Worm (Caenorhabditis elegans): ENCODE data around the gene sox-4.
A peak's percentile ranks its signal among the peaks of the same experiment; 100 is the strongest.

sox-4 gene

DNA sequence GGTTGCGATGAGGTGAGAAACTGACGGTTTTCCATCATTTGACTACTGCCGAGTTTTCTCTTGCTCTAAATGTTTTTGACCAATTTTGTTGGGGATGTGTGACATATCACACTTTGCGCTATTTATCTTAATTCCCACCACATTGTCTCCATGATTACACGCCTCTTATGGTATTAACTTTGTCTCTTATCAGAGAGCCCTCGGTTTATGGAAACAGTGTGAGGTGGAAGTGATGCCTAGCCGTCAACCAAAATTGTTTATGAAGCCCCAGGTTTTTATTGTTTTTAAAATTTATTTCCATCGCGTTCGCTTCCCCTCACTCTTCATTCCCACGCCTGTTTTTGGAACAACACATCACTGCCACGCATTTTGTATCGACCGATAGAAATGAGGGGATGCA, 42.4 kb upstream of the sox-4 start:
- TF ChIP-seq mep-1 (tag; optimal IDR thresholded peaks at IDR 0.05) (no peak), mab-5 (tag; optimal IDR thresholded peaks at IDR 0.05) (no peak), ceh-43 (GFP tag; optimal IDR thresholded peaks at IDR 0.05) (no peak), bed-3 (GFP tag; optimal IDR thresholded peaks at IDR 0.05) (no peak), tbx-8 (GFP tag; optimal IDR thresholded peaks at IDR 0.05) (no peak), elt-3 (tag; optimal IDR thresholded peaks at IDR 0.05) (no peak), ces-1 (GFP tag; optimal IDR thresholded peaks at IDR 0.05) (no peak), nhr-2 (tag; optimal IDR thresholded peaks at IDR 0.05) (no peak), ztf-11 (tag; optimal IDR thresholded peaks at IDR 0.05) (no peak), flh-1 (GFP tag; optimal IDR thresholded peaks at IDR 0.05) (no peak), M03D4.4 (tag; optimal IDR thresholded peaks at IDR 0.05) (no peak), nhr-237 (tag; optimal IDR thresholded peaks at IDR 0.05) (no peak), nhr-12 (tag; optimal IDR thresholded peaks at IDR 0.05) (no peak), drap-1 (GFP tag; optimal IDR thresholded peaks at IDR 0.05) (no peak), nhr-76 (tag; optimal IDR thresholded peaks at IDR 0.05) (no peak)

DNA sequence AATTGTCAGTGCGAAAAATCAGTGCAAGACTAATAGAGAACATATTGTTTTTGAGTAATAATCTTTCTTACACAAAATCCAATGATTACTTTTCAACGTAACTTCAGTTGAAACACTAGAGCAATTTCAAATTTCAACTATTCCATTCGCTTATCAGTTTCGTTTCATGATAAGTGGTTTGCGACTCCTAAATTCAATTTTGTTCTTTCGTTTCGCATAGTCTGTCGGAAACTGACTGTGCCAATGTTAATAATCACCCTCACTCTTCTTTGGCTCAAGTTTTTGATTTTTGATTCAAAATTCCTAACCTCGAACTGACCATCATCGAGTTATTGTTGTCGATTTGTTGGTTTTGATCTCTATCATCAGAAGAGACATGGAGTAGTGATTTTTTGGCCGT, 39.9 kb upstream of the sox-4 start:
- no peak for TF ChIP-seq ceh-83 (GFP tag; optimal IDR thresholded peaks at IDR 0.05)
- TF ChIP-seq lsy-2 (tag; optimal IDR thresholded peaks at IDR 0.05): no peak
- TF ChIP-seq nhr-28 (tag; optimal IDR thresholded peaks at IDR 0.05): no peak
- no peak for TF ChIP-seq zip-8 (tag; optimal IDR thresholded peaks at IDR 0.05)

DNA sequence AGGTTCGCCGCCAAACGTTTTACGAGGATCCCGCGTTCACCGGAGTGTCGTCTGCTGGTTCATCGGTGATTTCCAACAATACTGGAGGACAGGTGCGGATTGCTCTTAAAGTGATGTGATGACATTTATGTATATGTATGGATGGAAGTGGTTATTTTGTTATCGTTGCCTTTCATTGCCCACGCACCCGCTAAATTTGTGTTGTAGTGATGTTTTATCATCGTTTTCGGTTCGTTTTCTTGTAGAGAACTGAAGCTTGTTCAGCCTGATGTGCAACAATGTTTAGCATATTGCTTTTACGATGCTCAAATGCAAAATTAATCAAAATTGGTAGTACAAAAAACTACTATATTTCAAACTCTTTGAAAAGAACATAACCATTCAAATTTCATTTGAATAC, 39.0 kb upstream of the sox-4 start:
- TF ChIP-seq nhr-76 (tag; optimal IDR thresholded peaks at IDR 0.05) (no peak), elt-3 (tag; optimal IDR thresholded peaks at IDR 0.05) (no peak)

DNA sequence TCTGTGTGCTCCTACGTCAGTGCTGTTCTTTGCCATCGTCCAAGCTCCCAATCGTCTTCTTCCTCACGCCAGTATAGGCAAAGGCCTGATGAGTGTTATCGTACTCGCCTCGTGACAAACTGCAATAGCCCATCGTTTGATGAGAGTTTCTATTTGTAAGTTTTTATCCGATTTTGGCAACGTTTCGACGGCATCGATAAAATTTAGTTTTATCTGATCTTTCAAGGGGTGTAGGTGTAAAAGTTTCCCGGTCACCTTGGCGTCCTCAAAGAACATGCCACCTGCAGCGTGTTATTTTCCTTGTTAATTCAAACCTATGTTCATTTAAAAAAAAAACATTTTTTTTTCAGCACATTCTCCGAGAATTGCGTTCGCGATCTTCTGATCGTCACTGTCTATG, 38.3 kb upstream of the sox-4 start:
- TF ChIP-seq mep-1 (tag; optimal IDR thresholded peaks at IDR 0.05) (no peak), lsy-2 (tag; optimal IDR thresholded peaks at IDR 0.05) (no peak), sem-2 (GFP tag; optimal IDR thresholded peaks at IDR 0.05) (no peak), ceh-39 (tag; optimal IDR thresholded peaks at IDR 0.05) (no peak), drap-1 (GFP tag; optimal IDR thresholded peaks at IDR 0.05) (no peak), unc-62 (GFP tag; optimal IDR thresholded peaks at IDR 0.05) (no peak), ztf-11 (tag; optimal IDR thresholded peaks at IDR 0.05) (no peak), elt-1 (tag; optimal IDR thresholded peaks at IDR 0.05; ENCODE audit: borderline replicate concordance, insufficient read depth) (no peak), nhr-12 (tag; optimal IDR thresholded peaks at IDR 0.05) (no peak), ces-1 (GFP tag; optimal IDR thresholded peaks at IDR 0.05) (no peak), lin-13 (tag; optimal IDR thresholded peaks at IDR 0.05) (no peak), sptf-1 (tag; optimal IDR thresholded peaks at IDR 0.05) (no peak), ceh-83 (GFP tag; optimal IDR thresholded peaks at IDR 0.05) (no peak)

DNA sequence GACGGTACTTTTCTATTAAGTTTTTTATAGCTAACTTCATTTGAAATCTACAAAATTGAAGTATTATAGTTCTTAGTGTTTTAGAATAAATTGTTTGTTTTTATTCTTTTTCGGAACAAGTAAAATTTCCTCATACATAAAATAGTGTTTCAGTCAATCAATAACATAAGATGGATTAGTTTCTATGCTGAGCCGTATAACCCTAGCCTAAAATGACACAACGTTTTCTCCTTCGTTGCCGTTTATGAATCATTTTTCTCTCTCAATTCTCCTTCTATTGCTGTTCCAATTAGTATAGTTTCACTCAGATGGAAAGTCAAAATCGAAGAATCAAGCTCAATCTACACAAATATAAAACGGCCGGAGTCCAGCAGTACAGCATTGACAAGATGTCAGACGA, 33.4 kb upstream of the sox-4 start, which contains the start of gene rgs-7:
Gene rgs-7, plus strand, starts transcription at position 301 of the 400 bp plus-strand sequence.
- TF ChIP-seq zip-8 (tag; optimal IDR thresholded peaks at IDR 0.05): no peak
- no peak for TF ChIP-seq ces-1 (GFP tag; optimal IDR thresholded peaks at IDR 0.05)

DNA sequence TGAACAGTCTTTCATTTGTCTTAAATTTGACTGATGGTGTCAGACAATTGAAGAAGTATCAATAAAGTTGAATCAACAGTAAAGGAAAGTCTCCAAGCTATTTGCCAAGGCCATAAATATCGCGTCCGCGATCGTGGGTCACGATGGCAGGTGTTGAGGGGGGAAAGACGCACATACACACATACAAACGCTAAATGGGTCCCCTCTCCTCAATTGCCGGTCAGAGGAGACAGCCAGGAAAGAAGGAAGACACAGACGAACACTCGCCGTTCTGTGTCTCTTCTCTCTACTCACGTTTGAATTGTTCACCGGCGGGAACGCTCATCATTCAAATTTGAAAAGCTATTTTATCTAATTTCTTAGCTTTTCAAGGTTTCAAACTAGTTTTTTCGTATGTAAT, 32.1 kb upstream of the sox-4 start:
- TF ChIP-seq nhr-28 (tag; optimal IDR thresholded peaks at IDR 0.05): no peak
- peak; percentile 31 for TF ChIP-seq pha-4 (tag; optimal IDR thresholded peaks at IDR 0.05)
- peak; percentile 41 for TF ChIP-seq mls-2 (tag; optimal IDR thresholded peaks at IDR 0.05)
- no peak for TF ChIP-seq ceh-39 (tag; optimal IDR thresholded peaks at IDR 0.05)
- TF ChIP-seq zip-8 (tag; optimal IDR thresholded peaks at IDR 0.05): no peak
- TF ChIP-seq ceh-43 (GFP tag; optimal IDR thresholded peaks at IDR 0.05): no peak
- TF ChIP-seq sem-2 (GFP tag; optimal IDR thresholded peaks at IDR 0.05): no peak
- TF ChIP-seq ceh-83 (GFP tag; optimal IDR thresholded peaks at IDR 0.05): no peak
- no peak for TF ChIP-seq tbx-8 (GFP tag; optimal IDR thresholded peaks at IDR 0.05)
- TF ChIP-seq drap-1 (GFP tag; optimal IDR thresholded peaks at IDR 0.05): peak; percentile 17
- TF ChIP-seq mep-1 (tag; optimal IDR thresholded peaks at IDR 0.05): peak; percentile 37
- no peak for TF ChIP-seq nhr-76 (tag; optimal IDR thresholded peaks at IDR 0.05)
- no peak for TF ChIP-seq snpc-4 (tag; optimal IDR thresholded peaks at IDR 0.05)
- no peak for TF ChIP-seq nhr-12 (tag; optimal IDR thresholded peaks at IDR 0.05)
- TF ChIP-seq blmp-1 (tag; optimal IDR thresholded peaks at IDR 0.05): no peak
- TF ChIP-seq cnd-1 (tag; optimal IDR thresholded peaks at IDR 0.05): peak; percentile 39
- peak; percentile 43 for TF ChIP-seq ham-2 (GFP tag; optimal IDR thresholded peaks at IDR 0.05)
- peak; percentile 24 for TF ChIP-seq M03D4.4 (tag; optimal IDR thresholded peaks at IDR 0.05)
- peak; percentile 28 for TF ChIP-seq lin-13 (tag; optimal IDR thresholded peaks at IDR 0.05)
- peak; percentile 33 for TF ChIP-seq ces-1 (GFP tag; optimal IDR thresholded peaks at IDR 0.05)
- TF ChIP-seq unc-62 (GFP tag; optimal IDR thresholded peaks at IDR 0.05): peak; percentile 55
- no peak for TF ChIP-seq lin-32 (GFP tag; optimal IDR thresholded peaks at IDR 0.05)
- no peak for TF ChIP-seq mab-5 (tag; optimal IDR thresholded peaks at IDR 0.05)
- TF ChIP-seq bed-3 (GFP tag; optimal IDR thresholded peaks at IDR 0.05): no peak
- peak; percentile 73 for TF ChIP-seq unc-120 (tag; optimal IDR thresholded peaks at IDR 0.05; ENCODE audit: poor library complexity, severe bottlenecking)
- TF ChIP-seq elt-1 (tag; optimal IDR thresholded peaks at IDR 0.05; ENCODE audit: borderline replicate concordance, insufficient read depth): peak; percentile 13
- TF ChIP-seq sptf-1 (tag; optimal IDR thresholded peaks at IDR 0.05): no peak
- no peak for TF ChIP-seq elt-3 (tag; optimal IDR thresholded peaks at IDR 0.05)
- TF ChIP-seq flh-1 (GFP tag; optimal IDR thresholded peaks at IDR 0.05): no peak
- peak; percentile 82 for TF ChIP-seq nhr-2 (tag; optimal IDR thresholded peaks at IDR 0.05)
- TF ChIP-seq lsy-2 (tag; optimal IDR thresholded peaks at IDR 0.05): no peak
- no peak for TF ChIP-seq unc-39 (tag; optimal IDR thresholded peaks at IDR 0.05)
- no peak for TF ChIP-seq nhr-237 (tag; optimal IDR thresholded peaks at IDR 0.05)
- TF ChIP-seq ztf-11 (tag; optimal IDR thresholded peaks at IDR 0.05): no peak
- peak; percentile 51 for TF ChIP-seq hlh-1 (tag; optimal IDR thresholded peaks at IDR 0.05)
